Fruit fly (Drosophila melanogaster) whole organism, embryonic: ENCODE measurements around the gene ph-p.
A peak's percentile ranks its signal among the peaks of the same experiment; 100 is the strongest.

ENCODE experiments used
- BEAF-32 ChIP-seq: fragments of 200-800 bp; sonication (Bioruptor generic); optimal IDR thresholded peaks from 3 replicates; lab custom pipeline; 2017; ENCODE audit warnings: missing biosample characterization, missing genetic modification characterization, mild to moderate bottlenecking, moderate library complexity, missing genetic modification reagents
- Bgb ChIP-seq: fragments of 200-800 bp; sonication (Bioruptor generic); IDR thresholded peaks from 2 replicates; pipeline ENCODE4 v1.3.6; 2022; ENCODE audit warnings: missing biosample characterization, missing genetic modification characterization; ENCODE audit not compliant: partially characterized antibody
- Blimp-1 ChIP-seq: fragments of 200-800 bp; sonication (Bioruptor generic); optimal IDR thresholded peaks from 3 replicates; lab custom pipeline; 2018; ENCODE audit warnings: missing biosample characterization, missing genetic modification characterization, mild to moderate bottlenecking, moderate library complexity, missing genetic modification reagents
- CG11504 ChIP-seq: fragments of 200-800 bp; sonication (Bioruptor generic); optimal IDR thresholded peaks from 3 replicates; lab custom pipeline; 2019; ENCODE audit warnings: missing biosample characterization, mild to moderate bottlenecking, missing genetic modification characterization, moderate library complexity
- CG1233 ChIP-seq: fragments of 200-800 bp; sonication (Bioruptor generic); optimal IDR thresholded peaks from 4 replicates; lab custom pipeline; 2018; ENCODE audit warnings: missing biosample characterization, mild to moderate bottlenecking, missing genetic modification characterization
- CG13287 ChIP-seq: fragments of 200-800 bp; sonication (Bioruptor generic); IDR thresholded peaks from 2 replicates; pipeline ENCODE4 v1.3.6; 2022; ENCODE audit warnings: missing biosample characterization, missing genetic modification characterization; ENCODE audit not compliant: partially characterized antibody
- CG14014 ChIP-seq: fragments of 200-800 bp; sonication (Bioruptor generic); IDR thresholded peaks from 2 replicates; pipeline ENCODE4 v1.3.6; 2022; ENCODE audit warnings: missing biosample characterization, missing genetic modification characterization
- CG14860 ChIP-seq: fragments of 200-800 bp; sonication (Bioruptor generic); IDR thresholded peaks from 3 replicates; pipeline ENCODE4 v1.3.6; 2022; ENCODE audit warnings: missing biosample characterization, missing genetic modification characterization; ENCODE audit not compliant: partially characterized antibody
- CG15514 ChIP-seq: fragments of 200-800 bp; sonication (Bioruptor generic); optimal IDR thresholded peaks from 3 replicates; lab custom pipeline; 2017; ENCODE audit warnings: missing biosample characterization, missing genetic modification characterization, mild to moderate bottlenecking, moderate library complexity, missing genetic modification reagents
- CG18599 ChIP-seq: fragments of 200-800 bp; sonication (Bioruptor generic); optimal IDR thresholded peaks from 3 replicates; lab custom pipeline; 2017; ENCODE audit warnings: missing biosample characterization, missing genetic modification characterization, mild to moderate bottlenecking, moderate library complexity, missing genetic modification reagents
- CG18764 ChIP-seq: fragments of 200-800 bp; sonication (Bioruptor generic); optimal IDR thresholded peaks from 3 replicates; lab custom pipeline; 2016; ENCODE audit warnings: missing biosample characterization, missing genetic modification characterization
- CG2116 ChIP-seq: fragments of 200-800 bp; sonication (Bioruptor generic); optimal IDR thresholded peaks from 3 replicates; lab custom pipeline; 2018; ENCODE audit warnings: missing biosample characterization, mild to moderate bottlenecking, missing genetic modification characterization
- CG3281 ChIP-seq: fragments of 200-800 bp; sonication (Bioruptor generic); optimal IDR thresholded peaks from 3 replicates; lab custom pipeline; 2017; ENCODE audit warnings: missing biosample characterization, mild to moderate bottlenecking, missing genetic modification characterization
- CG34224 ChIP-seq: fragments of 200-800 bp; sonication (Bioruptor generic); IDR thresholded peaks from 3 replicates; pipeline ENCODE4 v1.3.6; 2022; ENCODE audit warnings: missing biosample characterization, missing genetic modification characterization; ENCODE audit not compliant: partially characterized antibody
- CG6175 ChIP-seq: fragments of 200-800 bp; sonication (Bioruptor generic); IDR thresholded peaks from 3 replicates; pipeline ENCODE4 v1.3.6; 2022; ENCODE audit warnings: missing biosample characterization, missing genetic modification characterization
- CG6854 ChIP-seq: fragments of 200-800 bp; sonication (Bioruptor generic); optimal IDR thresholded peaks from 3 replicates; lab custom pipeline; 2017; ENCODE audit warnings: missing biosample characterization, mild to moderate bottlenecking, missing genetic modification characterization
- CG7963 ChIP-seq: fragments of 200-800 bp; sonication (Bioruptor generic); IDR thresholded peaks from 3 replicates; pipeline ENCODE4 v1.3.6; 2022; ENCODE audit warnings: missing biosample characterization, missing genetic modification characterization; ENCODE audit not compliant: partially characterized antibody
- Dp ChIP-seq: fragments of 200-800 bp; sonication (Bioruptor generic); optimal IDR thresholded peaks from 2 replicates; lab custom pipeline; 2018; ENCODE audit warnings: missing biosample characterization, mild to moderate bottlenecking, missing genetic modification characterization, moderate library complexity
- E2f2 ChIP-seq: fragments of 200-800 bp; sonication (Bioruptor generic); IDR thresholded peaks from 2 replicates; pipeline ENCODE4 v1.3.6; 2022; ENCODE audit warnings: missing biosample characterization, missing genetic modification characterization
- GATAe ChIP-seq: fragments of 200-800 bp; sonication (Bioruptor generic); conservative IDR thresholded peaks from 2 replicates; pipeline ENCODE4 v1.3.6; 2022; ENCODE audit warnings: missing biosample characterization, missing genetic modification characterization
- Hmr ChIP-seq: fragments of 200-800 bp; sonication (Bioruptor generic); optimal IDR thresholded peaks from 3 replicates; lab custom pipeline; 2017; ENCODE audit warnings: mild to moderate bottlenecking, missing biosample characterization, missing genetic modification reagents, missing genetic modification characterization
- Hr3 ChIP-seq: fragments of 200-800 bp; sonication (Bioruptor generic); optimal IDR thresholded peaks from 3 replicates; lab custom pipeline; 2016; ENCODE audit warnings: missing biosample characterization, missing genetic modification characterization
- Hr78 ChIP-seq, 2 experiments: fragments of 200-800 bp in 1 of 2; fragments of >200 bp in 1 of 2; sonication (Bioruptor generic) in 1 of 2; optimal IDR thresholded peaks; 2 replicates each; lab custom pipeline; 2017 to 2019; ENCODE audit warnings: missing biosample characterization in 2 of 2, missing genetic modification characterization in 2 of 2, mild to moderate bottlenecking in 1 of 2, moderate library complexity in 1 of 2
- MESR4 ChIP-seq: fragments of 200-800 bp; sonication (Bioruptor generic); optimal IDR thresholded peaks from 2 replicates; lab custom pipeline; 2018; ENCODE audit warnings: missing biosample characterization, mild to moderate bottlenecking, missing genetic modification characterization, moderate library complexity
- Med ChIP-seq: fragments of 200-800 bp; sonication (Bioruptor generic); peaks from one replicate; lab custom pipeline; 2016; ENCODE audit warnings: missing biosample characterization, missing genetic modification characterization, mild to moderate bottlenecking, inconsistent platforms, moderate library complexity
- NC2β ChIP-seq: fragments of 200-800 bp; sonication (Bioruptor generic); optimal IDR thresholded peaks from 2 replicates; lab custom pipeline; 2016; ENCODE audit warnings: missing biosample characterization, missing genetic modification characterization
- NFAT ChIP-seq: fragments of 200-800 bp; sonication (Bioruptor generic); IDR thresholded peaks from 2 replicates; pipeline ENCODE4 v1.3.6; 2022; ENCODE audit warnings: missing biosample characterization, missing genetic modification characterization
- Neu2 ChIP-seq: fragments of 200-800 bp; sonication (Bioruptor generic); optimal IDR thresholded peaks from 3 replicates; lab custom pipeline; 2016; ENCODE audit warnings: missing biosample characterization, missing genetic modification characterization, borderline replicate concordance
- Nf-YC ChIP-seq: fragments of 200-800 bp; optimal IDR thresholded peaks from 3 replicates; lab custom pipeline; 2019; ENCODE audit warnings: missing biosample characterization, mild to moderate bottlenecking, missing genetic modification characterization, moderate library complexity
- Optix ChIP-seq: fragments of 200-800 bp; sonication (Bioruptor generic); IDR thresholded peaks from 3 replicates; pipeline ENCODE4 v1.3.6; 2022; ENCODE audit warnings: missing biosample characterization, missing genetic modification characterization
- abd-A ChIP-seq: fragments of 200-800 bp; sonication (Bioruptor generic); optimal IDR thresholded peaks from 3 replicates; lab custom pipeline; 2019; ENCODE audit warnings: missing biosample characterization, mild to moderate bottlenecking, missing genetic modification characterization, moderate library complexity
- amos ChIP-seq: fragments of 200-800 bp; sonication (Bioruptor generic); IDR thresholded peaks from 2 replicates; pipeline ENCODE4 v1.3.6; 2022; ENCODE audit warnings: missing biosample characterization, missing genetic modification characterization; ENCODE audit not compliant: partially characterized antibody
- aop ChIP-seq: fragments of 200-800 bp; sonication (Bioruptor generic); IDR thresholded peaks from 2 replicates; pipeline ENCODE4 v1.3.6; 2022; ENCODE audit warnings: missing biosample characterization, missing genetic modification characterization
- bab2 ChIP-seq: fragments of 200-800 bp; sonication (Bioruptor generic); optimal IDR thresholded peaks from 2 replicates; lab custom pipeline; 2016; ENCODE audit warnings: missing biosample characterization, missing genetic modification characterization
- chinmo ChIP-seq: fragments of 200-800 bp; sonication (Bioruptor generic); IDR thresholded peaks from 4 replicates; pipeline ENCODE4 v1.3.6; 2022; ENCODE audit warnings: missing biosample characterization, missing genetic modification characterization; ENCODE audit not compliant: partially characterized antibody
- ci ChIP-seq: fragments of 200-800 bp; sonication (Bioruptor generic); IDR thresholded peaks from 3 replicates; pipeline ENCODE4 v1.3.6; 2022; ENCODE audit warnings: missing biosample characterization, missing genetic modification characterization
- hbn ChIP-seq: fragments of 200-800 bp; sonication (Bioruptor generic); IDR thresholded peaks from 2 replicates; pipeline ENCODE4 v1.3.6; 2022; ENCODE audit warnings: missing biosample characterization, missing genetic modification characterization; ENCODE audit not compliant: partially characterized antibody
- hkb ChIP-seq, 2 experiments: fragments of 200-800 bp in 1 of 2; fragments of >200 bp in 1 of 2; sonication (Bioruptor generic) in 1 of 2; IDR thresholded peaks in 1 of 2; optimal IDR thresholded peaks in 1 of 2; 2 replicates each; pipeline versions ENCODE4 v1.3.6 to Lab custom; 2017 to 2022; ENCODE audit warnings: missing biosample characterization in 1 of 2, missing genetic modification characterization in 1 of 2
- jigr1 ChIP-seq: fragments of 200-800 bp; sonication (Bioruptor generic); IDR thresholded peaks from 3 replicates; pipeline ENCODE4 v1.3.6; 2022; ENCODE audit warnings: missing biosample characterization, missing genetic modification characterization
- knrl ChIP-seq: fragments of 200-800 bp; sonication (Bioruptor generic); IDR thresholded peaks from 3 replicates; pipeline ENCODE4 v1.3.6; 2022; ENCODE audit warnings: missing biosample characterization, missing genetic modification characterization; ENCODE audit not compliant: partially characterized antibody
- nerfin-2 ChIP-seq: fragments of 200-800 bp; sonication (Bioruptor generic); IDR thresholded peaks from 2 replicates; pipeline ENCODE4 v1.3.6; 2022; ENCODE audit warnings: missing biosample characterization, missing genetic modification characterization; ENCODE audit not compliant: partially characterized antibody
- pzg ChIP-seq: fragments of 200-800 bp; sonication (Bioruptor generic); optimal IDR thresholded peaks from 3 replicates; lab custom pipeline; 2018; ENCODE audit warnings: missing biosample characterization, mild to moderate bottlenecking, missing genetic modification characterization, moderate library complexity
- scrt ChIP-seq: fragments of 200-800 bp; sonication (Bioruptor generic); optimal IDR thresholded peaks from 2 replicates; lab custom pipeline; 2018; ENCODE audit warnings: missing biosample characterization, mild to moderate bottlenecking, missing genetic modification characterization, moderate library complexity
- ttk ChIP-seq: fragments of 200-800 bp; sonication (Bioruptor generic); IDR thresholded peaks from 2 replicates; pipeline ENCODE4 v2.1.2; 2022; ENCODE audit warnings: missing biosample characterization, missing genetic modification characterization
- vnd ChIP-seq: fragments of 200-800 bp; sonication (Bioruptor generic); IDR thresholded peaks from 3 replicates; pipeline ENCODE4 v1.3.6; 2022; ENCODE audit warnings: missing biosample characterization, missing genetic modification characterization; ENCODE audit not compliant: partially characterized antibody
- wdn ChIP-seq: fragments of 200-800 bp; sonication (Bioruptor generic); IDR thresholded peaks from 2 replicates; pipeline ENCODE4 v1.3.6; 2022; ENCODE audit warnings: missing biosample characterization, missing genetic modification characterization
- wek ChIP-seq: fragments of 200-800 bp; sonication (Bioruptor generic); optimal IDR thresholded peaks from 3 replicates; lab custom pipeline; 2018; ENCODE audit warnings: missing biosample characterization, mild to moderate bottlenecking, missing genetic modification characterization, moderate library complexity

Gene ph-p

DNA sequence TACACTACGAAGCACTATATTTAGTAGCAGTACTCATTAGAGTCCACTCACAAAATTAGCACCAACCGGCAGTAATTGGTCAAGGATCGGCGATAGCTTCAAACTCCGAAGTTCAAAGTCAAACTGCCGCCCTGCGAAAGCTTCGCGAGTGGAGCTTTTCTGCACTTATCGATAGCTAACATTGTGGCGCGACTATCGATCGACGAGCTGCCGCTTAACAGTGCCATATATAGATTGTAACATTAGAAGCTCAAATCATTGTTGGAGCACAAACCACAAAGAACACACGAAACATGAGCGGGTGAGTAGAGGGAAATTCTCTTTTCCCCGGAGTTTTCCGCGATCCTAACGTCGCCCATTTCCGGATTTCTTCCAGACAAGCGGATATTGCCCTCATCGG lies 6.9 kb upstream of the ph-p start, which contains the start of gene Pgd (continued):
- TF ChIP-seq CG34224 (peak; percentile 50; the same call in 2 of the 3 replicates), Neu2 (GFP tag; lab: Kevin White, UChicago) (no peak), BEAF-32 (GFP tag; lab: Kevin White, UChicago) (peak; percentile 71), Nf-YC (tag; lab: Kevin White, UChicago) (peak; percentile 12), CG7963 (GFP tag; lab: Robert Waterston, UW) (0 out of 3 replicates have a peak, but pooled peaks have one; percentile 32), Blimp-1 (GFP tag; lab: Kevin White, UChicago) (no peak), Dp (peak; percentile 75), CG3281 (GFP tag; lab: Kevin White, UChicago) (no peak), chinmo (peak; percentile 70; the same call in 1 of the 4 replicates), CG18764 (no peak), E2f2 (peak; percentile 82), CG14014 (no peak), CG11504 (tag; lab: Kevin White, UChicago) (no peak), CG2116 (GFP tag; lab: Kevin White, UChicago) (peak; percentile 9), knrl (GFP tag; lab: Robert Waterston, UW) (peak; percentile 39; the same call in 1 of the 3 replicates), CG18599 (GFP tag; lab: Kevin White, UChicago) (peak; percentile 26), ttk (GFP tag; lab: Robert Waterston, UW) (no peak), NC2β (GFP tag; lab: Kevin White, UChicago) (no peak), CG6175 (GFP tag; lab: Robert Waterston, UW) (no peak), Hr3 (GFP tag; lab: Kevin White, UChicago) (no peak), Hr78 (GFP tag; optimal IDR thresholded peaks at IDR 0.05; lab: Kevin White, UChicago) (peak in 1 of 2 experiments; percentile 23), wdn (GFP tag; lab: Robert Waterston, UW) (no peak), abd-A (tag; lab: Kevin White, UChicago) (no peak), aop (GFP tag; lab: Robert Waterston, UW) (no peak), hbn (GFP tag; lab: Robert Waterston, UW) (peak; percentile 64), wek (no peak), jigr1 (GFP tag; lab: Robert Waterston, UW) (no peak), ci (GFP tag; lab: Robert Waterston, UW) (0 out of 3 replicates have a peak, but pooled peaks have one; percentile 5), hkb (optimal IDR thresholded peaks at IDR 0.05; lab: Kevin White, UChicago) (no peak), hkb (GFP tag; IDR thresholded peaks at IDR 0.05; lab: Robert Waterston, UW) (no peak), amos (peak; percentile 69; the same call in 1 of the 2 replicates), bab2 (no peak), CG1233 (GFP tag; lab: Kevin White, UChicago) (no peak), MESR4 (peak; percentile 12), CG14860 (GFP tag; lab: Robert Waterston, UW) (0 out of 3 replicates have a peak, but pooled peaks have one; percentile 12), scrt (GFP tag; lab: Kevin White, UChicago) (no peak), Med (GFP tag; lab: Kevin White, UChicago) (peak; percentile 49), CG6854 (peak; percentile 14), Optix (no peak), CG15514 (GFP tag; lab: Kevin White, UChicago) (peak; percentile 39), Bgb (GFP tag; lab: Robert Waterston, UW) (peak; percentile 73), Hmr (GFP tag; lab: Kevin White, UChicago) (peak; percentile 23), nerfin-2 (GFP tag; lab: Robert Waterston, UW) (no peak), vnd (GFP tag; lab: Robert Waterston, UW) (peak; percentile 43; the same call in 1 of the 3 replicates), pzg (GFP tag; lab: Kevin White, UChicago) (peak; percentile 56), CG13287 (peak; percentile 79), NFAT (no peak), GATAe (GFP tag; lab: Robert Waterston, UW) (no peak)
